Fruit fly (Drosophila melanogaster) whole organism, prepupa: ENCODE data around the gene sgll.

ENCODE experiments used
- CG6792 ChIP-seq: fragments of 200-800 bp; sonication (Bioruptor generic); optimal IDR thresholded peaks from 3 replicates; lab custom pipeline; 2016; ENCODE audit warnings: missing biosample characterization, missing genetic modification characterization
- Eip75B ChIP-seq: fragments of 200-800 bp; sonication (Bioruptor generic); optimal IDR thresholded peaks from 3 replicates; lab custom pipeline; 2016; ENCODE audit warnings: missing biosample characterization, missing genetic modification characterization
- Ets96B ChIP-seq: fragments of 200-800 bp; optimal IDR thresholded peaks from 2 replicates; lab custom pipeline; 2019; ENCODE audit warnings: missing biosample characterization, mild to moderate bottlenecking, missing genetic modification characterization, moderate library complexity
- Hr4 ChIP-seq: fragments of 200-800 bp; sonication (Bioruptor generic); optimal IDR thresholded peaks from 3 replicates; lab custom pipeline; 2016; ENCODE audit warnings: missing biosample characterization, missing genetic modification characterization
- esn ChIP-seq: fragments of 200-800 bp; sonication (Bioruptor generic); optimal IDR thresholded peaks from 2 replicates; lab custom pipeline; 2016; ENCODE audit warnings: missing biosample characterization, mild to moderate bottlenecking, missing genetic modification characterization, moderate library complexity

dm6 chr3R:7782933-7783686 is 27.2 kb upstream of the sgll start, which contains the start of gene CG18747:
- TF ChIP-seq Hr4 (GFP tag; lab: Kevin White, UChicago), result no peak
- TF ChIP-seq CG6792 (GFP tag; lab: Kevin White, UChicago), result no peak
- TF ChIP-seq esn (GFP tag; lab: Kevin White, UChicago), result no peak
- TF ChIP-seq Ets96B (tag; lab: Kevin White, UChicago), result no peak
- no peak for TF ChIP-seq Eip75B (GFP tag; lab: Kevin White, UChicago)
